Fruit fly (Drosophila melanogaster): ENCODE results near the gene yin.

The yin gene

DNA sequence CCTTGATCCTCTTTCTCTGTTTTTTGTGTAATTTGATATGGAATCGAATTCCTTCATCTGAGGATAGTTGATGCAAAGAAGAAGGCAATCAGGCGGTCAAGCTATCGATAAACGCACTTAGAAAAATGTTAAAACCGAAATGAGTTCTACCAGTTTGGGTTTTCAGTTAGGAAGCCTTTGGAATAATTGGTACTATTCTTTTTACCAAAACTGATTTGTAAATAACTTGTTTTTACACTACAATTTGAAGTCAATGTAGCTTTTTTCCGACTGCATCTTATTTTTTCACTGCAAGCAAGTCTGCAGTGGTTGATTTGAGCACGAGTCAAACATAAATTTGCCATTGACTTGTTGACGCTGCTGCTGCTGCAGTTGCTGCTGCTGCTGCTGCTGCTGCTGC lies 40.0 kb downstream of the yin start:
- TF ChIP-seq OdsH (GFP tag; optimal IDR thresholded peaks at IDR 0.05) (peak; percentile 20), h (GFP tag; optimal IDR thresholded peaks at IDR 0.05) (peak; percentile 34), Hnf4 (GFP tag; optimal IDR thresholded peaks at IDR 0.05) (peak; percentile 23), ey (GFP tag; optimal IDR thresholded peaks at IDR 0.05) (peak; percentile 21), rgr (GFP tag; optimal IDR thresholded peaks at IDR 0.05) (peak; percentile 27), Mio (GFP tag; optimal IDR thresholded peaks at IDR 0.05) (no peak), Rel (GFP tag; optimal IDR thresholded peaks at IDR 0.05) (no peak), Rel (tag; optimal IDR thresholded peaks at IDR 0.05) (no peak), foxo (GFP tag; optimal IDR thresholded peaks at IDR 0.05) (peak in 1 of 2 experiments; percentile 2), HLH106 (tag; optimal IDR thresholded peaks at IDR 0.05) (peak; percentile 5), Dif (GFP tag; optimal IDR thresholded peaks at IDR 0.05; ENCODE audit: partially characterized antibody) (no peak)

DNA sequence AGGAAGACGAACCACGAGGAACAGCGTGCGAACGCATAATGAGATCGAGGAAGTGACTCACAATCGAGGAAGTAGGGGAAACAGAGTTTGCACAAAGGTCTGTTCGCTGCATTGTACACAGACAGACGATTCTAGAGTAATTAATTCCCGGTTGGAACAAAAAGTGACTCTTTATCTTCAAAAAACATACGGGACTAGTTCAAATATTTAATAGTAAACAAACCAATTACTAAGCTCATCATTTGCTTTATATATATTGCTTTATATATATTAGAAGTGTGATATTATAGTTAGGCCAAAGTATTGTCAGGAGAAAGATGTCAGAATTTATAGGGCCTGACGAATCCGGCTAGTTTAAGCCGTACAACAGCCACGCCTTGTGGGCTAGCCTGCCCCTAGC lies 43.8 kb downstream of the yin start, which contains the start of gene CG2901:
Gene CG2901, plus strand, starts transcription at position 301 of the 400 bp plus-strand sequence.
- no peak for TF ChIP-seq usp (GFP tag; optimal IDR thresholded peaks at IDR 0.05)
- no peak for TF ChIP-seq Myc (optimal IDR thresholded peaks at IDR 0.05)
- TF ChIP-seq Dfd (GFP tag; optimal IDR thresholded peaks at IDR 0.05): no peak
- TF ChIP-seq Abd-B (GFP tag; optimal IDR thresholded peaks at IDR 0.05): no peak
- TF ChIP-seq sv (GFP tag; optimal IDR thresholded peaks at IDR 0.05): no peak
- TF ChIP-seq brk (GFP tag; optimal IDR thresholded peaks at IDR 0.05): no peak
- TF ChIP-seq HLH106 (tag; optimal IDR thresholded peaks at IDR 0.05): no peak
- no peak for TF ChIP-seq Sp1 (GFP tag; optimal IDR thresholded peaks at IDR 0.05)
- TF ChIP-seq br (GFP tag; optimal IDR thresholded peaks at IDR 0.05): no peak
- TF ChIP-seq psq (GFP tag; optimal IDR thresholded peaks at IDR 0.05): no peak
- TF ChIP-seq Hnf4 (GFP tag; optimal IDR thresholded peaks at IDR 0.05): no peak
- TF ChIP-seq foxo (GFP tag; optimal IDR thresholded peaks at IDR 0.05): no peak

DNA sequence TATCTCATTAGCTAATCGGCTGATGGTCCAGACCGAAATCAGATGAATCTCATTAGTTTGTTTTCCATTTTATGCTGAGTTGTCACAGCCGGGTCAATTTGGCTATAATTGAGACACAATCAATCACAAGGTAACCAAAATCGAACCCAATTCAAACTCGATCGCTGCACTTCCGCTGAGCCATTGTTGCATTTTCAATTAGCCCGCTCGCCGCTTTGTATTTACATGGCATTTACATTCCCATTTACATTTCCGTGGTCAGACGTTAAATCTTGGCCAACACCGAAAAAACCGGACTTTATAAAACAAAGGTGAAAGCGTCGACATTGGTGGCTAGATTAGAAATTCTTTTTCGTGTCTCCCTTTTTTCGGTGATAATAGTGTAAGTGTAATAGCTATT lies 46.7 kb downstream of the yin start:
- TF ChIP-seq fru (GFP tag; optimal IDR thresholded peaks at IDR 0.05) (no peak), psq (GFP tag; optimal IDR thresholded peaks at IDR 0.05) (no peak)

DNA sequence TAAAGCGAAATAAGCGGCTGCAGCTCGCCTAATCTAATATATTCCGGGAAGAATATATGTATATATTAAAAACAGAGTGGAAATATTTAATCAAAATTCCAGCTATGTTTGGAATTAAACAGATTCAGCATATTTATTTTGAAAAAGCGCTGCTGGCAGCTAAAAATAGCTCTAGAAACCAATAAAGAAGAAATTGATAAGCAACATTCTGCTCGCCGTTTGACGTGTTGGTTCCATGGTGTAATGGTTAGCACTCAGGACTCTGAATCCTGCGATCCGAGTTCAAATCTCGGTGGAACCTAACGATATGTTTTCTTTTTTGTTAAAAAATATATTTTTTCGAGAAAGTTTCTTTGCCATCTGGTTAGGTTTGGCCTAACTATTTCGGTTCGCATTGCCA lies 52.3 kb downstream of the yin start:
- TF ChIP-seq CG32264 (GFP tag; optimal IDR thresholded peaks at IDR 0.05): no peak

DNA sequence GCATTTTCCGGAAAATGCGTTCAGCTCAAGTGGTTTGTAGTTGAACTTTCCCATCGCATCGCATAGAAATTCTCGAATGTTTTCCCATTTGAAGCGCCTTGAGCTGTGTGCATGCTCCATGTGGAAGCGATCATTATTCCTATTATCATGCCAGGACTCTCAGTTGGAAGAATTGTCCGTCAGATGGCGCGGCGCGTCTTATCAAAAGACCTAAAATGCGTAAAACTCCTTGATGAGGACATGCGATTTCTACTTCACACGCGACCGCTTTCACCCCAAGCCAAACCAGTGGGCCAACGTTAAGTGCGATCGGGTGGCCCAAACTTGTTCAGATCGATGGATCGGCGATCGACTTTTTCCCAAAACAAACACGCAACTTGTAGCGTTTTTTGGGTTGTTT lies 56.1 kb downstream of the yin start:
- TF ChIP-seq Hr83 (GFP tag; optimal IDR thresholded peaks at IDR 0.05; ENCODE audit: poor library complexity, severe bottlenecking) (no peak), N (GFP tag; optimal IDR thresholded peaks at IDR 0.05) (no peak), Hr78 (GFP tag; optimal IDR thresholded peaks at IDR 0.05) (no peak), foxo (GFP tag; optimal IDR thresholded peaks at IDR 0.05) (no peak), CrebA (GFP tag; optimal IDR thresholded peaks at IDR 0.05; ENCODE audit: borderline replicate concordance) (no peak), CG32264 (GFP tag; optimal IDR thresholded peaks at IDR 0.05) (no peak), tai (GFP tag; optimal IDR thresholded peaks at IDR 0.05) (no peak), fru (GFP tag; optimal IDR thresholded peaks at IDR 0.05) (no peak), Dif (GFP tag; optimal IDR thresholded peaks at IDR 0.05; ENCODE audit: partially characterized antibody) (no peak), sv (GFP tag; optimal IDR thresholded peaks at IDR 0.05) (no peak), Rel (GFP tag; optimal IDR thresholded peaks at IDR 0.05) (no peak), Rel (tag; optimal IDR thresholded peaks at IDR 0.05) (no peak)

All from whole organism, wandering third instar larva.